Worm (Caenorhabditis elegans): ENCODE data around the gene C05D11.8.

Gene C05D11.8

DNA sequence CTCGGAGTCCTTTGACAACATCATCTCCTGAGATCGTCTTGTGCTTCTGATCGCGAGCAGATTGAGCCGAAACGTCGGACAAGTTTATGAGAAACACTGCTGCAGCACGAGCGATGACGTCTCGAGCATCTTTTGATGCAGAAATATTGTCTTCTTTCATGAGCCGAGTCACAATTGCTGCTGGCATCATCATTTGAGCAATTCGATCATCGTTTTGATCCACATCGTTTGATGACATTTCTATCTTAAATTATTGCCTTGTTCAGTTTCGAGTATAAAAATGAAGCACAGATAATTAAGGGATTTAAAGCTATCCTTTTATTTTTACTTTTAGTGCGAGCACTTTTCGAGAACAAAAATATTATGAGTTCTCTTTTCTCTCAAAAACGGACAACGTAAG, 35.5 kb upstream of the C05D11.8 start, which contains the start of gene T26A5.8 (continued):
- no peak for TF ChIP-seq dpl-1 (GFP tag; optimal IDR thresholded peaks at IDR 0.05)
- no peak for TF ChIP-seq fos-1 (tag; optimal IDR thresholded peaks at IDR 0.05)
- TF ChIP-seq tag-97 (GFP tag; IDR thresholded peaks at IDR 0.05) = no peak
- TF ChIP-seq lin-1 (GFP tag; IDR thresholded peaks at IDR 0.05) = 0 out of 2 replicates have a peak, but pooled peaks have one; percentile 7
- TF ChIP-seq Y5F2A.4 (GFP tag; optimal IDR thresholded peaks at IDR 0.05) = peak; percentile 14
- no peak for TF ChIP-seq lim-7 (GFP tag; IDR thresholded peaks at IDR 0.05)
- peak; percentile 61 for TF ChIP-seq nhr-102 (tag; optimal IDR thresholded peaks at IDR 0.05)
- TF ChIP-seq D1046.2 (GFP tag; IDR thresholded peaks at IDR 0.05) = no peak
- peak; percentile 95 for TF ChIP-seq aha-1 (tag)
- peak in 1 of 2 experiments; percentile 33 for TF ChIP-seq unc-62 (GFP tag; optimal IDR thresholded peaks at IDR 0.05 in 1 of 2)
- no peak for TF ChIP-seq unc-62 (tag; optimal IDR thresholded peaks at IDR 0.05)
- TF ChIP-seq ZK337.2 (GFP tag; IDR thresholded peaks at IDR 0.05) = no peak
- peak; percentile 93 for TF ChIP-seq ama-1 (optimal IDR thresholded peaks at IDR 0.05)
- TF ChIP-seq fkh-10 (GFP tag; optimal IDR thresholded peaks at IDR 0.05) = no peak
- TF ChIP-seq nhr-10 (tag; optimal IDR thresholded peaks at IDR 0.05) = no peak
- TF ChIP-seq Y105C5A.15 (GFP tag; IDR thresholded peaks at IDR 0.05) = no peak
- TF ChIP-seq vab-7 (GFP tag; IDR thresholded peaks at IDR 0.05) = no peak
- TF ChIP-seq tra-1 (GFP tag; IDR thresholded peaks at IDR 0.05) = no peak
- peak in 1 of 2 experiments; percentile 13 for TF ChIP-seq daf-16 (GFP tag; optimal IDR thresholded peaks at IDR 0.05)
- TF ChIP-seq daf-16 (tag; optimal IDR thresholded peaks at IDR 0.05) = peak; percentile 28
- TF ChIP-seq ceh-62 (tag; optimal IDR thresholded peaks at IDR 0.05) = no peak
- no peak for TF ChIP-seq T20F7.1 (GFP tag; optimal IDR thresholded peaks at IDR 0.05)
- no peak for TF ChIP-seq F49E8.2 (tag; optimal IDR thresholded peaks at IDR 0.05; ENCODE audit: borderline replicate concordance)
- no peak for TF ChIP-seq saeg-2 (GFP tag; IDR thresholded peaks at IDR 0.05)
- no peak for TF ChIP-seq ceh-82 (tag; optimal IDR thresholded peaks at IDR 0.05)
- no peak for TF ChIP-seq dmd-9 (GFP tag; IDR thresholded peaks at IDR 0.05)
- no peak for TF ChIP-seq R02D3.7 (tag; optimal IDR thresholded peaks at IDR 0.05)
- no peak for TF ChIP-seq nhr-77 (tag; optimal IDR thresholded peaks at IDR 0.05)
- peak; percentile 60 for TF ChIP-seq lin-38 (GFP tag; IDR thresholded peaks at IDR 0.05)
- TF ChIP-seq php-3 (GFP tag; IDR thresholded peaks at IDR 0.05) = no peak
- TF ChIP-seq duxl-1 (tag; optimal IDR thresholded peaks at IDR 0.05; ENCODE audit: poor library complexity) = peak; percentile 60
- TF ChIP-seq egl-43 (GFP tag; IDR thresholded peaks at IDR 0.05) = no peak
- TF ChIP-seq mes-2 (tag; optimal IDR thresholded peaks at IDR 0.05; ENCODE audit: poor library complexity, severe bottlenecking) = peak; percentile 19
- TF ChIP-seq mdl-1 (tag; optimal IDR thresholded peaks at IDR 0.05) = no peak
- no peak for TF ChIP-seq unc-39 (tag; optimal IDR thresholded peaks at IDR 0.05)
- no peak for TF ChIP-seq ceh-32 (tag; optimal IDR thresholded peaks at IDR 0.05; ENCODE audit: poor library complexity)
- no peak for TF ChIP-seq madf-5 (GFP tag; IDR thresholded peaks at IDR 0.05)
- TF ChIP-seq rbr-2 (tag; optimal IDR thresholded peaks at IDR 0.05) = no peak
- no peak for TF ChIP-seq ceh-20 (GFP tag; IDR thresholded peaks at IDR 0.05)
- TF ChIP-seq daf-12 (tag; optimal IDR thresholded peaks at IDR 0.05) = no peak
- 0 out of 2 replicates have a peak, but pooled peaks have one; percentile 28 for TF ChIP-seq snpc-1.2 (GFP tag; IDR thresholded peaks at IDR 0.05)
- TF ChIP-seq dmd-6 (GFP tag; IDR thresholded peaks at IDR 0.05) = 0 out of 2 replicates have a peak, but pooled peaks have one; percentile 18
- peak; percentile 52; the same call in 1 of the 2 replicates for TF ChIP-seq pha-4 (GFP tag; IDR thresholded peaks at IDR 0.05)
- no peak for TF ChIP-seq pha-4 (tag; optimal IDR thresholded peaks at IDR 0.05)
- no peak for TF ChIP-seq nhr-76 (tag; optimal IDR thresholded peaks at IDR 0.05)
- TF ChIP-seq zip-11 (GFP tag; IDR thresholded peaks at IDR 0.05) = no peak
- TF ChIP-seq hif-1 (tag; optimal IDR thresholded peaks at IDR 0.05) = no peak
- no peak for TF ChIP-seq ctbp-1 (GFP tag; IDR thresholded peaks at IDR 0.05)
- no peak for TF ChIP-seq lin-29 (GFP tag; IDR thresholded peaks at IDR 0.05)
- no peak for TF ChIP-seq nhr-48 (tag; optimal IDR thresholded peaks at IDR 0.05)
- TF ChIP-seq hlh-11 (tag; optimal IDR thresholded peaks at IDR 0.05) = no peak
- TF ChIP-seq set-16 (GFP tag; IDR thresholded peaks at IDR 0.05) = no peak
- no peak for TF ChIP-seq ztf-11 (tag; optimal IDR thresholded peaks at IDR 0.05)

Data from whole organism, L4 larva.